Fruit fly (Drosophila melanogaster): Measurements from ENCODE around the gene RpL28.

Gene RpL28

dm6 chr3L:3224740-3225719 is 2.3 kb upstream of the RpL28 start, which contains the start of gene Larp4B:
Larp4B (plus strand) TSS chr3L:3224838.
- TF ChIP-seq achi (GFP tag; optimal IDR thresholded peaks at IDR 0.05): no peak
- TF ChIP-seq net (GFP tag; optimal IDR thresholded peaks at IDR 0.05): no peak
- peak; percentile 75 for TF ChIP-seq Eip78C (GFP tag)
- no peak for TF ChIP-seq fd59A (GFP tag; optimal IDR thresholded peaks at IDR 0.05)
- TF ChIP-seq Hr38 (GFP tag; optimal IDR thresholded peaks at IDR 0.05): no peak
- no peak for TF ChIP-seq CG10631 (GFP tag; optimal IDR thresholded peaks at IDR 0.05)
- TF ChIP-seq CG4318 (GFP tag; optimal IDR thresholded peaks at IDR 0.05): no peak
- no peak for TF ChIP-seq CG11762 (GFP tag; optimal IDR thresholded peaks at IDR 0.05; ENCODE audit: insufficient read depth)
- TF ChIP-seq CG6854 (GFP tag; optimal IDR thresholded peaks at IDR 0.05): no peak
- no peak for TF ChIP-seq Hr4 (GFP tag; optimal IDR thresholded peaks at IDR 0.05)
- peak; percentile 8 for TF ChIP-seq lz (GFP tag; optimal IDR thresholded peaks at IDR 0.05)
- no peak for TF ChIP-seq fkh (GFP tag; optimal IDR thresholded peaks at IDR 0.05)
- TF ChIP-seq OdsH (GFP tag; optimal IDR thresholded peaks at IDR 0.05): no peak
- TF ChIP-seq CG6276 (GFP tag; optimal IDR thresholded peaks at IDR 0.05): no peak
- TF ChIP-seq Eip93F (GFP tag; optimal IDR thresholded peaks at IDR 0.05): no peak
- no peak for TF ChIP-seq cyc (GFP tag; optimal IDR thresholded peaks at IDR 0.05)
- TF ChIP-seq svp (GFP tag): no peak
- no peak for TF ChIP-seq ss (GFP tag; optimal IDR thresholded peaks at IDR 0.05)
- no peak for TF ChIP-seq acj6 (GFP tag; optimal IDR thresholded peaks at IDR 0.05)
- TF ChIP-seq Sox14 (GFP tag; optimal IDR thresholded peaks at IDR 0.05): peak; percentile 43
- TF ChIP-seq CG32006 (GFP tag; optimal IDR thresholded peaks at IDR 0.05): no peak
- no peak for TF ChIP-seq spab (GFP tag; optimal IDR thresholded peaks at IDR 0.05)
- TF ChIP-seq fd85E (GFP tag; optimal IDR thresholded peaks at IDR 0.05): no peak
- no peak for TF ChIP-seq Ets21C (GFP tag; optimal IDR thresholded peaks at IDR 0.05)
- no peak for TF ChIP-seq Met (GFP tag; optimal IDR thresholded peaks at IDR 0.05)
- TF ChIP-seq Eip75B (GFP tag; optimal IDR thresholded peaks at IDR 0.05): no peak
- TF ChIP-seq CG15336 (GFP tag; IDR thresholded peaks at IDR 0.05): no peak
- TF ChIP-seq Sox15 (GFP tag; optimal IDR thresholded peaks at IDR 0.05): no peak
- no peak for TF ChIP-seq CG34406 (GFP tag; optimal IDR thresholded peaks at IDR 0.05)
- TF ChIP-seq Hr39 (GFP tag; optimal IDR thresholded peaks at IDR 0.05): no peak
- TF ChIP-seq CG8319 (GFP tag; optimal IDR thresholded peaks at IDR 0.05): no peak
- TF ChIP-seq CG10669 (GFP tag; optimal IDR thresholded peaks at IDR 0.05): no peak
- TF ChIP-seq eg (GFP tag; IDR thresholded peaks at IDR 0.05): no peak
- no peak for TF ChIP-seq pdm3 (GFP tag; optimal IDR thresholded peaks at IDR 0.05)
- TF ChIP-seq Sox102F (GFP tag; optimal IDR thresholded peaks at IDR 0.05): no peak
- TF ChIP-seq CG31627 (GFP tag; optimal IDR thresholded peaks at IDR 0.05): peak; percentile 38
- no peak for TF ChIP-seq Lpt (GFP tag; optimal IDR thresholded peaks at IDR 0.05)
- TF ChIP-seq esn (GFP tag; optimal IDR thresholded peaks at IDR 0.05): peak; percentile 40
- TF ChIP-seq CG9139 (GFP tag; optimal IDR thresholded peaks at IDR 0.05): no peak
- TF ChIP-seq CG3032 (tag; optimal IDR thresholded peaks at IDR 0.05): no peak
- no peak for TF ChIP-seq topi (GFP tag; optimal IDR thresholded peaks at IDR 0.05)
- no peak for TF ChIP-seq CG1621 (tag; optimal IDR thresholded peaks at IDR 0.05)
- no peak for TF ChIP-seq Smox (GFP tag; optimal IDR thresholded peaks at IDR 0.05)
- no peak for TF ChIP-seq CG3919 (GFP tag; optimal IDR thresholded peaks at IDR 0.05)
- TF ChIP-seq Blimp-1 (GFP tag; optimal IDR thresholded peaks at IDR 0.05): peak; percentile 41
- no peak for TF ChIP-seq vri (GFP tag; optimal IDR thresholded peaks at IDR 0.05)
- no peak for TF ChIP-seq CG6808 (GFP tag; optimal IDR thresholded peaks at IDR 0.05)
- TF ChIP-seq CG11294 (GFP tag; IDR thresholded peaks at IDR 0.05): no peak
